Fruit fly (Drosophila melanogaster): ENCODE results near the gene CG34316.

Gene CG34316

DNA sequence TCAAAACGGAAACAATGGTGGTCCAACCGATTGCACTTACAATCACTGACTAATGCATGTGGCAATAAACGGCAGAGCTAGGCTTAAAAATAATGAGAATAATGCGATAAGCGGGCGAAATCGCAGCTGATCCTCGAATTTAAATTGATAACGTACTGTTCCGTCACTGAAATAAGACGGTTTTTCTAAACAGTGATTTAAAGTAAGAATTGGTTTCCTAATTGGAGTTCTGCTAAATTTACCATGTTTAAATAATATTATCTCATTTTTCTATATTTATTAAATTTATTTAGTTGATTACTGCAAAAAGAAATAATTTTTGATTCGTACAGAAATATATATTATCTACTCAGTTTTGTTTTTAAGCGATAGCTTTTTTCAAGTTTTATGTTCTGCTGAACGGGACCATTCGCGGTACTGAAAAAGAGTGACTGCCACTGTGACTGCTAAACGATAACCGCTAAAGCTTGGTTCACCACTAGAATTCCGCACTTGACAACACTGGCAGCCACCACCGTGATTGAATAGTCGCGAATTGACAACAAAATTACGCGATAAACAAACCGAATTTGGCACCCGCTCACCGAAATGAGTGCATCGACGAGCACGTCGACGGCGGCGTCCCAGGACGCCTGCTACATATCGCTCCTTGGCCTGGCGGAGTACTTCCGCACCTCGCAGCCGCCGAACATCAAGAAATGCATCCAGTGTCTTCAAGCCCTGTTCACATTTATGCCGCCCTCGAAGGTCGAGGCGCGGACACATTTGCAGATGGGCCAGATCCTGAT, 21.5 kb upstream of the CG34316 start, which contains the start of the genes Spn88Eb and Mau2 (continued):
- no peak for TF ChIP-seq org-1 (GFP tag; optimal IDR thresholded peaks at IDR 0.05)
- TF ChIP-seq YL-1 (GFP tag; optimal IDR thresholded peaks at IDR 0.05) = peak; percentile 67
- TF ChIP-seq CG17912 (GFP tag; optimal IDR thresholded peaks at IDR 0.05) = peak; percentile 26
- TF ChIP-seq CG2116 (GFP tag; optimal IDR thresholded peaks at IDR 0.05) = peak; percentile 58
- peak; percentile 38 for TF ChIP-seq CG9437 (GFP tag; optimal IDR thresholded peaks at IDR 0.05)
- no peak for TF ChIP-seq CG8281 (tag; optimal IDR thresholded peaks at IDR 0.05)
- TF ChIP-seq nerfin-2 (GFP tag; IDR thresholded peaks at IDR 0.05; ENCODE audit: partially characterized antibody) = no peak
- TF ChIP-seq vvl (GFP tag; IDR thresholded peaks at IDR 0.05) = peak; percentile 83
- TF ChIP-seq inv (GFP tag; IDR thresholded peaks at IDR 0.05; ENCODE audit: partially characterized antibody) = peak; percentile 49; the same call in 1 of the 2 replicates
- no peak for TF ChIP-seq Vsx1 (GFP tag; optimal IDR thresholded peaks at IDR 0.05)
- TF ChIP-seq corto (GFP tag; optimal IDR thresholded peaks at IDR 0.05) = no peak
- TF ChIP-seq CG4730 (GFP tag; IDR thresholded peaks at IDR 0.05) = 0 out of 2 replicates have a peak, but pooled peaks have one; percentile 30
- no peak for TF ChIP-seq CG4854 (GFP tag; optimal IDR thresholded peaks at IDR 0.05)
- TF ChIP-seq Sry-β (GFP tag; optimal IDR thresholded peaks at IDR 0.05) = peak; percentile 85
- TF ChIP-seq Mes4 (GFP tag; optimal IDR thresholded peaks at IDR 0.05) = peak; percentile 14
- TF ChIP-seq dysf (GFP tag; IDR thresholded peaks at IDR 0.05) = peak; percentile 80
- TF ChIP-seq HLHmδ (GFP tag; optimal IDR thresholded peaks at IDR 0.05) = no peak
- TF ChIP-seq CG10209 (GFP tag; optimal IDR thresholded peaks at IDR 0.05) = peak; percentile 40
- TF ChIP-seq ac (GFP tag; optimal IDR thresholded peaks at IDR 0.05) = no peak
- TF ChIP-seq vfl (GFP tag; optimal IDR thresholded peaks at IDR 0.05) = peak; percentile 45
- TF ChIP-seq odd (GFP tag; optimal IDR thresholded peaks at IDR 0.05) = no peak
- TF ChIP-seq Awh (GFP tag; IDR thresholded peaks at IDR 0.05) = peak; percentile 24; the same call in 1 of the 2 replicates
- TF ChIP-seq CG13424 (tag; optimal IDR thresholded peaks at IDR 0.05) = peak; percentile 60
- peak; percentile 57; the same call in 1 of the 2 replicates for TF ChIP-seq CG32772 (GFP tag; IDR thresholded peaks at IDR 0.05)
- TF ChIP-seq pan (optimal IDR thresholded peaks at IDR 0.05) = no peak
- peak in 1 of 2 experiments; percentile 72 for TF ChIP-seq pan (GFP tag; optimal IDR thresholded peaks at IDR 0.05 in 1 of 2, IDR thresholded peaks at IDR 0.05 in 1 of 2)
- TF ChIP-seq CG7928 (GFP tag; optimal IDR thresholded peaks at IDR 0.05) = peak; percentile 17
- peak; percentile 74 for TF ChIP-seq CG10366 (GFP tag; IDR thresholded peaks at IDR 0.05)
- TF ChIP-seq CG17802 (tag; optimal IDR thresholded peaks at IDR 0.05) = peak; percentile 98
- TF ChIP-seq CG10979 (tag; optimal IDR thresholded peaks at IDR 0.05) = peak; percentile 43
- TF ChIP-seq CG7357 (GFP tag; IDR thresholded peaks at IDR 0.05) = no peak
- TF ChIP-seq CG4404 (GFP tag; IDR thresholded peaks at IDR 0.05) = peak; percentile 59
- TF ChIP-seq CG2129 (GFP tag; IDR thresholded peaks at IDR 0.05; ENCODE audit: partially characterized antibody) = no peak; the same call in 1 of the 2 replicates
- TF ChIP-seq Nf-YA (GFP tag; IDR thresholded peaks at IDR 0.05) = 0 out of 2 replicates have a peak, but pooled peaks have one; percentile 30
- peak; percentile 49 for TF ChIP-seq Hsf (GFP tag; optimal IDR thresholded peaks at IDR 0.05)
- TF ChIP-seq fd64A (GFP tag; optimal IDR thresholded peaks at IDR 0.05) = no peak
- peak; percentile 37; the same call in 1 of the 2 replicates for TF ChIP-seq Drgx (GFP tag; IDR thresholded peaks at IDR 0.05)
- TF ChIP-seq CG6791 (GFP tag; IDR thresholded peaks at IDR 0.05; ENCODE audit: partially characterized antibody) = peak; percentile 76
- peak; percentile 55 for TF ChIP-seq CG17385 (GFP tag; optimal IDR thresholded peaks at IDR 0.05)
- no peak for TF ChIP-seq aop (GFP tag; IDR thresholded peaks at IDR 0.05)
- TF ChIP-seq CG16863 (GFP tag; optimal IDR thresholded peaks at IDR 0.05) = peak; percentile 55
- TF ChIP-seq Opbp (GFP tag; IDR thresholded peaks at IDR 0.05; ENCODE audit: partially characterized antibody) = peak; percentile 84
- no peak for TF ChIP-seq Neu2 (GFP tag; optimal IDR thresholded peaks at IDR 0.05; ENCODE audit: borderline replicate concordance)
- TF ChIP-seq peb (GFP tag; IDR thresholded peaks at IDR 0.05) = 0 out of 2 replicates have a peak, but pooled peaks have one; percentile 33
- TF ChIP-seq kni (GFP tag; optimal IDR thresholded peaks at IDR 0.05) = no peak
- TF ChIP-seq lbe (GFP tag; optimal IDR thresholded peaks at IDR 0.05) = peak; percentile 57
- TF ChIP-seq CG4617 (GFP tag; optimal IDR thresholded peaks at IDR 0.05; ENCODE audit: borderline replicate concordance) = peak; percentile 74
- TF ChIP-seq kah (GFP tag; optimal IDR thresholded peaks at IDR 0.05) = peak; percentile 4

All from whole organism, embryonic.